Fruit fly (Drosophila melanogaster) whole organism, pupa: ENCODE measurements around the gene Obp99b.

Experiments used
- CG10348 ChIP-seq: fragments of 200-800 bp; sonication (Bioruptor generic); IDR thresholded peaks from 2 replicates; pipeline ENCODE4 v1.3.6; 2022; ENCODE audit warnings: missing biosample characterization, missing genetic modification characterization
- CG12605 ChIP-seq: fragments of 200-800 bp; sonication (Bioruptor generic); IDR thresholded peaks from 2 replicates; pipeline ENCODE4 v1.3.6; 2022; ENCODE audit warnings: missing biosample characterization, missing genetic modification characterization
- CG13204 ChIP-seq: fragments of 200-800 bp; sonication (Bioruptor generic); optimal IDR thresholded peaks from 2 replicates; lab custom pipeline; 2018; ENCODE audit warnings: missing biosample characterization, mild to moderate bottlenecking, missing genetic modification characterization, moderate library complexity
- CG14655 ChIP-seq: fragments of 200-800 bp; sonication (Bioruptor generic); optimal IDR thresholded peaks from 3 replicates; lab custom pipeline; 2017; ENCODE audit warnings: mild to moderate bottlenecking, missing biosample characterization, missing genetic modification reagents, missing genetic modification characterization
- CG15710 ChIP-seq: fragments of 200-800 bp; sonication (Bioruptor generic); optimal IDR thresholded peaks from 2 replicates; lab custom pipeline; 2018; ENCODE audit warnings: missing biosample characterization, mild to moderate bottlenecking, missing genetic modification characterization, moderate library complexity
- CG17806 ChIP-seq: fragments of 200-800 bp; sonication (Bioruptor generic); optimal IDR thresholded peaks from 2 replicates; lab custom pipeline; 2018; ENCODE audit warnings: missing biosample characterization, mild to moderate bottlenecking, missing genetic modification characterization, moderate library complexity
- CG32121 ChIP-seq: fragments of 200-800 bp; sonication (Bioruptor generic); IDR thresholded peaks from 2 replicates; pipeline ENCODE4 v1.3.6; 2022; ENCODE audit warnings: missing biosample characterization, missing genetic modification characterization
- CG34367 ChIP-seq: fragments of 200-800 bp; sonication (Bioruptor generic); optimal IDR thresholded peaks from 2 replicates; lab custom pipeline; 2018; ENCODE audit warnings: missing biosample characterization, mild to moderate bottlenecking, missing genetic modification characterization
- CG4496 ChIP-seq: fragments of 200-800 bp; sonication (Bioruptor generic); IDR thresholded peaks from 3 replicates; pipeline ENCODE4 v1.3.6; 2022; ENCODE audit warnings: missing biosample characterization, missing genetic modification characterization
- CG8159 ChIP-seq: fragments of 200-800 bp; sonication (Bioruptor generic); optimal IDR thresholded peaks from 3 replicates; lab custom pipeline; 2018; ENCODE audit warnings: missing biosample characterization, mild to moderate bottlenecking, missing genetic modification characterization, moderate library complexity
- CG8301 ChIP-seq: fragments of 200-800 bp; sonication (Bioruptor generic); optimal IDR thresholded peaks from 2 replicates; lab custom pipeline; 2018; ENCODE audit warnings: missing biosample characterization, mild to moderate bottlenecking, missing genetic modification characterization
- CG9948 ChIP-seq: fragments of 200-800 bp; sonication (Bioruptor generic); optimal IDR thresholded peaks from 2 replicates; lab custom pipeline; 2018; ENCODE audit warnings: missing biosample characterization, mild to moderate bottlenecking, missing genetic modification characterization, moderate library complexity
- D1 ChIP-seq: fragments of 200-800 bp; sonication (Bioruptor generic); optimal IDR thresholded peaks from 2 replicates; lab custom pipeline; 2018; ENCODE audit warnings: missing biosample characterization, mild to moderate bottlenecking, missing genetic modification characterization, moderate library complexity
- EcR ChIP-seq: fragments of 200-800 bp; sonication (Bioruptor generic); optimal IDR thresholded peaks from 3 replicates; lab custom pipeline; 2019; ENCODE audit warnings: missing biosample characterization, missing genetic modification characterization, mild to moderate bottlenecking, moderate library complexity, missing genetic modification reagents
- Ets98B ChIP-seq: fragments of 200-800 bp; sonication (Bioruptor generic); IDR thresholded peaks from 2 replicates; pipeline ENCODE4 v1.3.6; 2022; ENCODE audit warnings: missing biosample characterization, missing genetic modification characterization
- Pif1A ChIP-seq: fragments of 200-800 bp; sonication (Bioruptor generic); optimal IDR thresholded peaks from 3 replicates; lab custom pipeline; 2016; ENCODE audit warnings: missing biosample characterization, missing genetic modification characterization
- Pif1B ChIP-seq: fragments of 200-800 bp; sonication (Bioruptor generic); optimal IDR thresholded peaks from 3 replicates; lab custom pipeline; 2016; ENCODE audit warnings: missing biosample characterization, missing genetic modification characterization
- Snoo ChIP-seq: fragments of 200-800 bp; sonication (Bioruptor generic); optimal IDR thresholded peaks from 3 replicates; lab custom pipeline; 2017; ENCODE audit warnings: missing biosample characterization, mild to moderate bottlenecking, missing genetic modification characterization, inconsistent platforms
- fd96Ca ChIP-seq: fragments of 200-800 bp; sonication (Bioruptor generic); IDR thresholded peaks from 3 replicates; pipeline ENCODE4 v1.3.6; 2022; ENCODE audit warnings: missing biosample characterization, missing genetic modification characterization
- gl ChIP-seq: fragments of 200-800 bp; sonication (Bioruptor generic); optimal IDR thresholded peaks from 2 replicates; lab custom pipeline; 2018; ENCODE audit warnings: missing biosample characterization, mild to moderate bottlenecking, missing genetic modification characterization
- rn ChIP-seq: fragments of 200-800 bp; sonication (Bioruptor generic); IDR thresholded peaks from 2 replicates; pipeline ENCODE4 v1.3.6; 2022; ENCODE audit warnings: missing biosample characterization, missing genetic modification characterization

Obp99b gene

DNA sequence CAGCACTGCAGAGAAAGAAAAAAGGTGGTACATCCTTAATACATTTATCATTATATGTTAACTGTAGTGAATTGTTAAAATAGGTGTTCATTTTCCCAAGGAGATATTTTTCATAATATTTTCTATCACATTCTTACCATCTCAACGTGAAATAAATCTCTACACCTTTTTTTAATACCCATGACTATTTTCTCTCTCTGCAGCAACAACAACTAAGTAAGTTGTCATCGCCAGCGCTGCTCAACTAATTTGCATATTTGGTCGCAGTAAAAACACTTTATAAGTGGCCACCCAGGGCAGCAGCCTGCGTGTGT is 26.2 kb downstream of the Obp99b start:
- TF ChIP-seq CG14655 (GFP tag; lab: Kevin White, UChicago) (peak; percentile 49), CG34367 (tag; lab: Kevin White, UChicago) (peak; percentile 57), Pif1B (GFP tag; lab: Kevin White, UChicago) (peak; percentile 1), CG9948 (tag; lab: Kevin White, UChicago) (peak; percentile 57), fd96Ca (GFP tag; lab: Robert Waterston, UW) (no peak), Pif1A (GFP tag; lab: Kevin White, UChicago) (peak; percentile 54), CG15710 (tag; lab: Kevin White, UChicago) (peak; percentile 62), CG8301 (tag; lab: Kevin White, UChicago) (peak; percentile 40), Ets98B (GFP tag; lab: Robert Waterston, UW) (peak; percentile 29), CG17806 (tag; lab: Kevin White, UChicago) (peak; percentile 60), CG8159 (tag; lab: Kevin White, UChicago) (peak; percentile 77), EcR (no peak), rn (no peak)

DNA sequence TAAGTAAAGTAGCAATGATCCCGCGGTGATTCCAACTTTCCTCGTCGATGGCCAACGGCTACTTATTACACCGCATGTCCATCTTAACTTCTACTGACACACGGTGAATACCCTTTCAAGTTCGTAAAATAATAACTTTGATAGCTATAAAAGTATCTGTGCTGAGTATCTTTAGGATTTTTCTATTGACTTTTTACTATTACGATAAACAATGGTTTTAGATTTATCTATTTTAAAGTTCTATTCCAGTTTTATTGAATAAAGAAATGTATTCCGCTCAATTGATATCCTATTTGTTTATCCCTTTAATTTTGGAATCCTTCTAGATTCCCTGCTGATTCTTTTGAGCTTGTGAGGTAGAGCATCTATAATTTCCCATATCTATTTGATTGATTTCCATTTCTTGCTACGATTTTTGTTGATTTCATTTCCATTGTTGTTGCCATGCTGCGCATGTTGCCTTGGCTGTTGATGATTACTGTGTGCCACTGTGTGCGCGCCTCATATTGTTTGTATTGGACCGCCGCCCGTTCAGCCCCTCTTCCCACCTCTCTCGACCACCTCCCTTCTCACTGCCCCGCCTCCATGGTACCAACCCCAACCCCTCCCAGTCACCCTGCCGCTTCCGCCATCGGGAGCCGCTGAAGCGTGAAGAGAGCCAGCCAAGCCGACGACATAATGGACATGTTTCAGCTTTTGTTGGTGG is 26.7 kb downstream of the Obp99b start:
- TF ChIP-seq CG14655 (GFP tag; lab: Kevin White, UChicago) (peak; percentile 11), CG9948 (tag; lab: Kevin White, UChicago) (peak; percentile 8), CG4496 (0 out of 3 replicates have a peak, but pooled peaks have one; percentile 21), fd96Ca (GFP tag; lab: Robert Waterston, UW) (0 out of 3 replicates have a peak, but pooled peaks have one; percentile 28), CG34367 (tag; lab: Kevin White, UChicago) (no peak), CG8159 (tag; lab: Kevin White, UChicago) (peak; percentile 46), gl (tag; lab: Kevin White, UChicago) (no peak), Pif1A (GFP tag; lab: Kevin White, UChicago) (no peak)

DNA sequence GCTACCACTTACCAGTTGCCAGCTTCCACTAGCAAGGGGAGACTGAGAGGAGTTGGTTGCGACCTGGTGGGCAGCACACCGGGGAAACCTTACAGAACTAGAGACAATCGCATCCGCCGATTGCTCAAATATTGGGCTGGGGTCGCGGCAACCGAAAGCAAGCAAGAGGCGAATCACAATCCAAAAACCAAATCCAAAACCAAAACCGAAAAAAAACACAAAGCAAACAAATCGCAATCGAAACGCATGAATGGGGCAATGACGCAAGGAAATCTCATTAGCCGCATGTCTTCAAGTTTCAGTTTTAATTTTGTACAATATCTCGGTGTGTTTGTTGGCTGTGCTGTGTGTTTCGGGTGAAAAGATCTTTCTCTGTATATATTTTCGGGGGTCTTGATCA is 27.5 kb downstream of the Obp99b start, which contains the start of gene Obp99c:
Obp99c (minus strand) TSS at position 101 of the 400 bp plus-strand sequence.
- TF ChIP-seq CG34367 (tag; lab: Kevin White, UChicago) = no peak
- no peak for TF ChIP-seq Snoo (tag; lab: Kevin White, UChicago)
- TF ChIP-seq CG14655 (GFP tag; lab: Kevin White, UChicago) = no peak
- no peak for TF ChIP-seq D1
- no peak for TF ChIP-seq gl (tag; lab: Kevin White, UChicago)
- TF ChIP-seq CG9948 (tag; lab: Kevin White, UChicago) = no peak

DNA sequence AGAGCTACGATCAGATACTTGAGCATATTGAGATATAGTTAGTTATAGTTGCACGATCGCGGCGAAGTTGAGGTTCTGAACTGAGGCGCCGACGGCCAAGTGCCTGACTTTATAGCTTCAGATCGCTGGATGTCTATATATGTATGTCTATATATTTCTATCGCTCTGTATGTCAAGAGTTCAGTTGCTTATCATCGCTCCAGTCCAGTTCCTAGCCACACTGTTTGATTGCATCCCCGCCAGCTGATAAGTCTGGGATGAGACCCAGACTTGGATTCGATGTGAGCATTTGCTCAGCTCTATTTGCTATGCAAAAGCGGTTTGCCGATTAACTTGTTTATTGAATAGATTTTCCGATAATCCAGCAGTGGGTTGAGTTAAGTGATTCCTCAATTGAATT is 30.0 kb downstream of the Obp99b start:
- TF ChIP-seq CG13204 (no peak), Snoo (tag; lab: Kevin White, UChicago) (no peak)

DNA sequence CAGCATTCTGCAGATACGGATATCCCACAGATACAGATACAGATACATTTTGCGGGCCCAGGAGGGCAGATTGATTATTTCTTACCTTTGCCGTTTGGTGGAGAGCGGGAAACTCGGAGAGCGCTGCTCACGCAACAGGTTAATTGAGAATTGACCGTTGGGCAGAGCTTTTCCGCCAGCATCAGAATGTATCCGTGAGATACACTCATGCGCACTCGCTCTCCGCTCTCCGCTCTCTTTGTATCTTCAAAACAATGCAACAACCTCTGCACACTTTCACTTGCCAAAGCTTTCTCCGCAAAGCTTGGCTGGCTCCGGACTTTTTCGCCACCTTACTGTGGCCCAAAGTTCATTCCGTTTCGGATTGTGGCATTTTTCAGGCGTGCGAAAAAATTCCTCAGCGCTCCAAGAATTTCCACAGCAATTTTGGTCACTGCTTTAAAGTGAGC is 34.5 kb downstream of the Obp99b start, which contains the start of the genes CG7582 and Gycalpha99B:
CG7582 (minus strand) TSS at position 127 of the 449 bp plus-strand sequence.
Gycalpha99B (plus strand) TSS at position 352 of the 449 bp plus-strand sequence.
- TF ChIP-seq CG4496 = peak; percentile 76
- no peak for TF ChIP-seq gl (tag; lab: Kevin White, UChicago)
- TF ChIP-seq CG12605 (GFP tag; lab: Robert Waterston, UW) = peak; percentile 92
- peak; percentile 32 for TF ChIP-seq CG14655 (GFP tag; lab: Kevin White, UChicago)
- peak; percentile 74 for TF ChIP-seq EcR
- TF ChIP-seq CG17806 (tag; lab: Kevin White, UChicago) = no peak
- TF ChIP-seq CG13204 = no peak
- TF ChIP-seq Ets98B (GFP tag; lab: Robert Waterston, UW) = peak; percentile 64
- TF ChIP-seq CG8301 (tag; lab: Kevin White, UChicago) = peak; percentile 44
- peak; percentile 30; the same call in 1 of the 2 replicates for TF ChIP-seq CG32121
- no peak for TF ChIP-seq CG10348 (GFP tag; lab: Robert Waterston, UW)

DNA sequence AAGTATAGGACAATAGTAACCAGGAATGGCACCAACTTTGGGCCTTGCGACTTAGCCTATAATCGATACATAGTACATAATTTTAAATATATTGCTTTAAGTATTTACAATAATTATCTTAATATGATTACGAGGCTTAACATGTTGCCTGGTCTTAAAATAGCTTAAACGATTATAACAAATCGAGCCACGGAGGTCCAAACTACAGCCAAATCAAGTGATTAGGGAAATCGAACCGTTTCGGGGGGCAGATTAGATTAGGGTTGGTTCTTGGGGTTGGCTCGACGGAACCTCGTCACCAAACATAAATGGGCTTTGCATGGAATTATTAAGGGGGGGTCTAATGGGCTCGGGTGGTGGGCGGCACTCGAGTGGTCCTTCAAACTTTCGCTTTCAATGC is 35.5 kb downstream of the Obp99b start:
- TF ChIP-seq D1 (no peak), Pif1A (GFP tag; lab: Kevin White, UChicago) (no peak), fd96Ca (GFP tag; lab: Robert Waterston, UW) (no peak), Ets98B (GFP tag; lab: Robert Waterston, UW) (no peak), CG34367 (tag; lab: Kevin White, UChicago) (no peak), CG32121 (no peak), CG4496 (no peak)

DNA sequence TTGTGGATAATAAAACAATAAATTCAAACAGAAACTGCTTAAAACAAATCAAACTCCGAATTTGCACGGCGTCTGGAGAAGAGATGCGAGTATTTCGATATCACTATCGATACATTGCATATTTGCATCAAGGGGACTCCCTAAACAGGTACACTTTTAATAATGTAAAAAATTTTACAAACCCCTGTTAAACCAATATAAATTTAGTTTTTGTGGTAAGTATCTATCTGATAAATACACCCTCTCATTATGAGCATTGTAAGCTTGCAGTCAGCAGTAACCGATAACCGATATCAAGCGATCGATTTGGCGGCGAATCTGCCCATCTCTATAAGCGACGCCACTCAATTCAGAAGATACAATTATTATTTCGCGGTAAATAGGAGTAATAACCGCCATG is 41.4 kb downstream of the Obp99b start, which contains the start of the genes Bub3 and Cap-D2:
Bub3 (minus strand) TSS at position 89 of the 400 bp plus-strand sequence.
Cap-D2 (plus strand) TSS at position 319 of the 400 bp plus-strand sequence.
- TF ChIP-seq CG14655 (GFP tag; lab: Kevin White, UChicago) (no peak), CG17806 (tag; lab: Kevin White, UChicago) (peak; percentile 60), gl (tag; lab: Kevin White, UChicago) (no peak), CG12605 (GFP tag; lab: Robert Waterston, UW) (no peak), D1 (no peak), Pif1B (GFP tag; lab: Kevin White, UChicago) (no peak), CG4496 (peak; percentile 64; the same call in 1 of the 3 replicates), Ets98B (GFP tag; lab: Robert Waterston, UW) (peak; percentile 72; the same call in 1 of the 2 replicates), CG10348 (GFP tag; lab: Robert Waterston, UW) (no peak), CG34367 (tag; lab: Kevin White, UChicago) (peak; percentile 27), CG8159 (tag; lab: Kevin White, UChicago) (peak; percentile 54), CG13204 (no peak), CG32121 (peak; percentile 64), fd96Ca (GFP tag; lab: Robert Waterston, UW) (peak; percentile 60; the same call in 2 of the 3 replicates), EcR (no peak), CG9948 (tag; lab: Kevin White, UChicago) (peak; percentile 47), rn (no peak), Snoo (tag; lab: Kevin White, UChicago) (no peak), CG8301 (tag; lab: Kevin White, UChicago) (no peak), CG15710 (tag; lab: Kevin White, UChicago) (peak; percentile 55), Pif1A (GFP tag; lab: Kevin White, UChicago) (no peak)
